Fruit fly (Drosophila melanogaster) whole organism, embryonic: Measurements from ENCODE around the gene Usf.

Source experiments
- ATbp ChIP-seq: fragments of 200-800 bp; sonication (Bioruptor generic); optimal IDR thresholded peaks from 2 replicates; lab custom pipeline; 2017; ENCODE audit warnings: missing biosample characterization, mild to moderate bottlenecking, missing genetic modification characterization, missing genetic modification reagents
- Aef1 ChIP-seq: fragments of 200-800 bp; sonication (Bioruptor generic); IDR thresholded peaks from 3 replicates; pipeline ENCODE4 v1.3.6; 2022; ENCODE audit warnings: missing biosample characterization, missing genetic modification characterization
- Awh ChIP-seq: fragments of 200-800 bp; sonication (Bioruptor generic); IDR thresholded peaks from 2 replicates; pipeline ENCODE4, ENCODE4 v1.3.6; 2022; ENCODE audit warnings: missing biosample characterization, missing genetic modification characterization
- CG11456 ChIP-seq: fragments of 200-800 bp; sonication (Bioruptor generic); IDR thresholded peaks from 3 replicates; pipeline ENCODE4 v1.3.6; 2022; ENCODE audit warnings: missing biosample characterization, missing genetic modification characterization
- CG11695 ChIP-seq: fragments of 200-800 bp; sonication (Bioruptor generic); IDR thresholded peaks from 3 replicates; pipeline ENCODE4 v1.3.6; 2022; ENCODE audit warnings: missing biosample characterization, missing genetic modification characterization
- CG13296 ChIP-seq: fragments of 200-800 bp; sonication (Bioruptor generic); optimal IDR thresholded peaks from 3 replicates; lab custom pipeline; 2018; ENCODE audit warnings: missing biosample characterization, mild to moderate bottlenecking, missing genetic modification characterization
- CG13775 ChIP-seq: fragments of 200-800 bp; sonication (Bioruptor generic); optimal IDR thresholded peaks from 3 replicates; lab custom pipeline; 2017; ENCODE audit warnings: missing biosample characterization, mild to moderate bottlenecking, missing genetic modification characterization
- CG15269 ChIP-seq: fragments of 200-800 bp; sonication (Bioruptor generic); optimal IDR thresholded peaks from 2 replicates; lab custom pipeline; 2018; ENCODE audit warnings: missing biosample characterization, mild to moderate bottlenecking, missing genetic modification characterization, moderate library complexity
- CG1603 ChIP-seq: fragments of 200-800 bp; sonication (Bioruptor generic); optimal IDR thresholded peaks from 2 replicates; lab custom pipeline; 2019; ENCODE audit warnings: missing biosample characterization, mild to moderate bottlenecking, missing genetic modification characterization, moderate library complexity
- CG16815 ChIP-seq: fragments of 200-800 bp; sonication (Bioruptor generic); optimal IDR thresholded peaks from 3 replicates; lab custom pipeline; 2017; ENCODE audit warnings: missing biosample characterization, mild to moderate bottlenecking, missing genetic modification characterization
- CG16863 ChIP-seq: fragments of 200-800 bp; sonication (Bioruptor generic); optimal IDR thresholded peaks from 3 replicates; lab custom pipeline; 2016; ENCODE audit warnings: missing biosample characterization, missing genetic modification characterization
- CG17328 ChIP-seq: fragments of 200-800 bp; sonication (Bioruptor generic); IDR thresholded peaks from 2 replicates; pipeline ENCODE4 v1.3.6; 2022; ENCODE audit warnings: missing biosample characterization, missing genetic modification characterization
- CG17359 ChIP-seq: fragments of 200-800 bp; sonication (Bioruptor generic); optimal IDR thresholded peaks from 3 replicates; lab custom pipeline; 2018; ENCODE audit warnings: missing biosample characterization, mild to moderate bottlenecking, missing genetic modification characterization, moderate library complexity
- CG4730 ChIP-seq: fragments of 200-800 bp; sonication (Bioruptor generic); IDR thresholded peaks from 2 replicates; pipeline ENCODE4 v1.3.6; 2022; ENCODE audit warnings: missing biosample characterization, missing genetic modification characterization
- CG6689 ChIP-seq: fragments of 200-800 bp; sonication (Bioruptor generic); IDR thresholded peaks from 2 replicates; pipeline ENCODE4 v1.3.6; 2022; ENCODE audit warnings: missing biosample characterization, missing genetic modification characterization
- CG8281 ChIP-seq: fragments of 200-800 bp; sonication (Bioruptor generic); optimal IDR thresholded peaks from 2 replicates; lab custom pipeline; 2018; ENCODE audit warnings: missing biosample characterization, mild to moderate bottlenecking, missing genetic modification characterization, moderate library complexity
- CG8290 ChIP-seq, 3 experiments: fragments of 200-800 bp; sonication (Bioruptor generic); optimal IDR thresholded peaks; 2 replicates each; lab custom pipeline; 2016 to 2019; ENCODE audit warnings: missing biosample characterization in 3 of 3, missing genetic modification characterization in 3 of 3, mild to moderate bottlenecking in 2 of 3, moderate library complexity in 1 of 3
- CG9437 ChIP-seq: fragments of 200-800 bp; sonication (Bioruptor generic); optimal IDR thresholded peaks from 2 replicates; lab custom pipeline; 2018; ENCODE audit warnings: missing biosample characterization, mild to moderate bottlenecking, missing genetic modification characterization
- Camta ChIP-seq: fragments of 200-800 bp; sonication (Bioruptor generic); optimal IDR thresholded peaks from 2 replicates; lab custom pipeline; 2016; ENCODE audit warnings: missing biosample characterization, missing genetic modification characterization
- Chrac-16 ChIP-seq: fragments of 200-800 bp; sonication (Bioruptor generic); optimal IDR thresholded peaks from 3 replicates; lab custom pipeline; 2016; ENCODE audit warnings: missing biosample characterization, missing genetic modification characterization
- D19A ChIP-seq: fragments of 200-800 bp; optimal IDR thresholded peaks from 3 replicates; lab custom pipeline; 2019; ENCODE audit warnings: missing biosample characterization, mild to moderate bottlenecking, missing genetic modification characterization, moderate library complexity
- Drgx ChIP-seq: fragments of 200-800 bp; sonication (Bioruptor generic); IDR thresholded peaks from 2 replicates; pipeline ENCODE4 v1.3.6; 2022; ENCODE audit warnings: missing biosample characterization, missing genetic modification characterization
- Med ChIP-seq: fragments of 200-800 bp; sonication (Bioruptor generic); peaks from one replicate; lab custom pipeline; 2016; ENCODE audit warnings: missing biosample characterization, missing genetic modification characterization, mild to moderate bottlenecking, inconsistent platforms, moderate library complexity
- Nf-YB ChIP-seq: fragments of 200-800 bp; sonication (Bioruptor generic); optimal IDR thresholded peaks from 3 replicates; lab custom pipeline; 2019; ENCODE audit warnings: missing biosample characterization, mild to moderate bottlenecking, missing genetic modification characterization, moderate library complexity
- Oli ChIP-seq: fragments of 200-800 bp; sonication (Bioruptor generic); optimal IDR thresholded peaks from 2 replicates; lab custom pipeline; 2018; ENCODE audit warnings: missing biosample characterization, mild to moderate bottlenecking, missing genetic modification characterization, moderate library complexity
- Optix ChIP-seq: fragments of 200-800 bp; sonication (Bioruptor generic); IDR thresholded peaks from 3 replicates; pipeline ENCODE4 v1.3.6; 2022; ENCODE audit warnings: missing biosample characterization, missing genetic modification characterization
- Side ChIP-seq: fragments of 200-800 bp; sonication (Bioruptor generic); optimal IDR thresholded peaks from 2 replicates; lab custom pipeline; 2016; ENCODE audit warnings: missing biosample characterization, missing genetic modification characterization
- Sox100B ChIP-seq: fragments of 200-800 bp; sonication (Bioruptor generic); optimal IDR thresholded peaks from 3 replicates; lab custom pipeline; 2018; ENCODE audit warnings: missing biosample characterization, mild to moderate bottlenecking, missing genetic modification characterization
- Trl ChIP-seq, 3 experiments: fragments of >200 bp in 2 of 3; fragments of 200-800 bp in 1 of 3; sonication (Bioruptor generic) in 1 of 3; optimal IDR thresholded peaks; 2 replicates in 1 of 3; 3 replicates in 2 of 3; lab custom pipeline; 2016 to 2017; ENCODE audit warnings: missing biosample characterization in 1 of 3, missing genetic modification characterization in 1 of 3
- cg ChIP-seq: fragments of 200-800 bp; sonication (Bioruptor generic); optimal IDR thresholded peaks from 3 replicates; lab custom pipeline; 2019; ENCODE audit warnings: missing biosample characterization, mild to moderate bottlenecking, missing genetic modification characterization, moderate library complexity
- dan ChIP-seq: fragments of 200-800 bp; sonication (Bioruptor generic); IDR thresholded peaks from 2 replicates; pipeline ENCODE4 v1.3.6; 2022; ENCODE audit warnings: missing biosample characterization, missing genetic modification characterization
- dmrt11E ChIP-seq: fragments of 200-800 bp; sonication (Bioruptor generic); optimal IDR thresholded peaks from 3 replicates; lab custom pipeline; 2018; ENCODE audit warnings: missing biosample characterization, mild to moderate bottlenecking, missing genetic modification characterization, moderate library complexity
- eyg ChIP-seq: fragments of 200-800 bp; sonication (Bioruptor generic); optimal IDR thresholded peaks from 3 replicates; lab custom pipeline; 2016; ENCODE audit warnings: missing biosample characterization, missing genetic modification characterization
- ftz-f1 ChIP-seq: fragments of 200-800 bp; sonication (Bioruptor generic); optimal IDR thresholded peaks from 2 replicates; lab custom pipeline; 2016; ENCODE audit warnings: missing biosample characterization, missing genetic modification characterization
- jumu ChIP-seq: fragments of 200-800 bp; sonication (Bioruptor generic); optimal IDR thresholded peaks from 3 replicates; lab custom pipeline; 2016; ENCODE audit warnings: missing biosample characterization, missing genetic modification characterization
- lmd ChIP-seq: fragments of 200-800 bp; sonication (Bioruptor generic); IDR thresholded peaks from 2 replicates; pipeline ENCODE4 v1.3.6; 2022; ENCODE audit warnings: missing biosample characterization, missing genetic modification characterization
- luna ChIP-seq: fragments of 200-800 bp; sonication (Bioruptor generic); optimal IDR thresholded peaks from 2 replicates; lab custom pipeline; 2016; ENCODE audit warnings: missing biosample characterization, missing genetic modification characterization
- nerfin-2 ChIP-seq: fragments of 200-800 bp; sonication (Bioruptor generic); IDR thresholded peaks from 2 replicates; pipeline ENCODE4 v1.3.6; 2022; ENCODE audit warnings: missing biosample characterization, missing genetic modification characterization; ENCODE audit not compliant: partially characterized antibody
- onecut ChIP-seq: fragments of 200-800 bp; sonication (Bioruptor generic); IDR thresholded peaks from 2 replicates; pipeline ENCODE4 v1.3.6; 2022; ENCODE audit warnings: missing biosample characterization, missing genetic modification characterization
- row ChIP-seq: fragments of 200-800 bp; sonication (Bioruptor generic); IDR thresholded peaks from 3 replicates; pipeline ENCODE4 v1.3.6; 2022; ENCODE audit warnings: missing biosample characterization, missing genetic modification characterization
- sqz ChIP-seq: fragments of 200-800 bp; sonication (Bioruptor generic); optimal IDR thresholded peaks from 3 replicates; lab custom pipeline; 2018; ENCODE audit warnings: missing biosample characterization, mild to moderate bottlenecking, missing genetic modification characterization
- tgo ChIP-seq: fragments of 200-800 bp; sonication (Bioruptor generic); IDR thresholded peaks from 3 replicates; pipeline ENCODE4 v1.3.6; 2022; ENCODE audit warnings: missing biosample characterization, missing genetic modification characterization
- tin ChIP-seq: fragments of 200-800 bp; sonication (Bioruptor generic); optimal IDR thresholded peaks from 3 replicates; lab custom pipeline; 2016; ENCODE audit warnings: missing biosample characterization, missing genetic modification characterization
- unpg ChIP-seq: fragments of 200-800 bp; sonication (Bioruptor generic); optimal IDR thresholded peaks from 3 replicates; lab custom pipeline; 2018; ENCODE audit warnings: missing biosample characterization, mild to moderate bottlenecking, missing genetic modification characterization, moderate library complexity
- vnd ChIP-seq: fragments of 200-800 bp; sonication (Bioruptor generic); IDR thresholded peaks from 3 replicates; pipeline ENCODE4 v1.3.6; 2022; ENCODE audit warnings: missing biosample characterization, missing genetic modification characterization; ENCODE audit not compliant: partially characterized antibody
- vvl ChIP-seq: fragments of 200-800 bp; sonication (Bioruptor generic); IDR thresholded peaks from 2 replicates; pipeline ENCODE4 v1.3.6; 2022; ENCODE audit warnings: missing biosample characterization, missing genetic modification characterization
- zf30C ChIP-seq: fragments of 200-800 bp; sonication (Bioruptor generic); optimal IDR thresholded peaks from 3 replicates; lab custom pipeline; 2018; ENCODE audit warnings: missing biosample characterization, mild to moderate bottlenecking, missing genetic modification characterization

Gene Usf

dm6 chrX:4503542-4503941 lies 45.1 kb downstream of the Usf start (continued):
- no peak for TF ChIP-seq CG8281 (tag; lab: Kevin White, UChicago)
- peak; percentile 1 for TF ChIP-seq Oli (tag; lab: Kevin White, UChicago)
- TF ChIP-seq CG4730 (GFP tag; lab: Robert Waterston, UW) = no peak
- 0 out of 3 replicates have a peak, but pooled peaks have one; percentile 25 for TF ChIP-seq CG11456 (GFP tag; lab: Robert Waterston, UW)
- TF ChIP-seq Drgx = no peak
- TF ChIP-seq row (GFP tag; lab: Robert Waterston, UW) = 0 out of 3 replicates have a peak, but pooled peaks have one; percentile 34
- peak; percentile 63 for TF ChIP-seq Med
- no peak for TF ChIP-seq cg (GFP tag; lab: Kevin White, UChicago)
- no peak for TF ChIP-seq CG8290 (GFP tag; optimal IDR thresholded peaks at IDR 0.05; lab: Kevin White, UChicago)
- peak in 1 of 2 experiments; percentile 21 for TF ChIP-seq CG8290 (tag; optimal IDR thresholded peaks at IDR 0.05; lab: Kevin White, UChicago)

- no peak for TF ChIP-seq CG8290 (GFP tag; optimal IDR thresholded peaks at IDR 0.05; lab: Kevin White, UChicago)
- peak in 1 of 2 experiments; percentile 17 for TF ChIP-seq CG8290 (tag; optimal IDR thresholded peaks at IDR 0.05; lab: Kevin White, UChicago)
- 0 out of 2 replicates have a peak, but pooled peaks have one; percentile 27 for TF ChIP-seq lmd (GFP tag; lab: Robert Waterston, UW)
- peak; percentile 59; the same call in 1 of the 2 replicates for TF ChIP-seq Awh (GFP tag; lab: Robert Waterston, UW)
- TF ChIP-seq dmrt11E (tag; lab: Kevin White, UChicago) = peak; percentile 51
- TF ChIP-seq CG9437 (GFP tag; lab: Kevin White, UChicago) = no peak
- peak; percentile 41; the same call in 1 of the 2 replicates for TF ChIP-seq onecut (GFP tag; lab: Robert Waterston, UW)
- TF ChIP-seq luna (GFP tag; lab: Kevin White, UChicago) = no peak
- 0 out of 3 replicates have a peak, but pooled peaks have one; percentile 17 for TF ChIP-seq Aef1 (GFP tag; lab: Robert Waterston, UW)
- peak; percentile 8 for TF ChIP-seq CG15269
- TF ChIP-seq vvl (GFP tag; lab: Robert Waterston, UW) = peak; percentile 51; the same call in 1 of the 2 replicates
- peak; percentile 41 for TF ChIP-seq Oli (tag; lab: Kevin White, UChicago)
- peak; percentile 31 for TF ChIP-seq CG16863 (GFP tag; lab: Kevin White, UChicago)
- TF ChIP-seq dan (GFP tag; lab: Robert Waterston, UW) = no peak
- no peak for TF ChIP-seq Camta (GFP tag; lab: Kevin White, UChicago)
- TF ChIP-seq CG13775 (GFP tag; lab: Kevin White, UChicago) = peak; percentile 13
- TF ChIP-seq zf30C = no peak
- peak; percentile 6 for TF ChIP-seq Sox100B (GFP tag; lab: Kevin White, UChicago)
- 0 out of 3 replicates have a peak, but pooled peaks have one; percentile 29 for TF ChIP-seq tgo
- no peak for TF ChIP-seq ftz-f1 (GFP tag; lab: Kevin White, UChicago)
- TF ChIP-seq eyg (GFP tag; lab: Kevin White, UChicago) = no peak
- TF ChIP-seq Side = peak; percentile 30
- TF ChIP-seq CG17359 = peak; percentile 42
- TF ChIP-seq CG16815 (GFP tag; lab: Kevin White, UChicago) = peak; percentile 7
- TF ChIP-seq CG11695 (GFP tag; lab: Robert Waterston, UW) = no peak
- peak; percentile 44 for TF ChIP-seq unpg (GFP tag; lab: Kevin White, UChicago)
- TF ChIP-seq D19A (tag; lab: Kevin White, UChicago) = peak; percentile 15
- TF ChIP-seq Optix (GFP tag; lab: Robert Waterston, UW) = peak; percentile 49; the same call in 1 of the 3 replicates
- TF ChIP-seq jumu (GFP tag; lab: Kevin White, UChicago) = peak; percentile 29
- TF ChIP-seq sqz = peak; percentile 1
- no peak for TF ChIP-seq Drgx
- no peak for TF ChIP-seq vnd (GFP tag; lab: Robert Waterston, UW)
- no peak for TF ChIP-seq Nf-YB (GFP tag; lab: Kevin White, UChicago)
- TF ChIP-seq CG1603 (tag; lab: Kevin White, UChicago) = peak; percentile 70
- no peak for TF ChIP-seq CG13296 (GFP tag; lab: Kevin White, UChicago)
- peak; percentile 32 for TF ChIP-seq Chrac-16
- peak; percentile 48 for TF ChIP-seq tin (GFP tag; lab: Kevin White, UChicago)
- TF ChIP-seq CG17328 (GFP tag; lab: Robert Waterston, UW) = 0 out of 2 replicates have a peak, but pooled peaks have one; percentile 49
- TF ChIP-seq ATbp (GFP tag; lab: Kevin White, UChicago) = peak; percentile 36
- peak; percentile 55 for TF ChIP-seq CG6689 (GFP tag; lab: Robert Waterston, UW)
- no peak for TF ChIP-seq Trl (optimal IDR thresholded peaks at IDR 0.05; lab: Kevin White, UChicago)
- peak; percentile 35 for TF ChIP-seq Trl (GFP tag; optimal IDR thresholded peaks at IDR 0.05; lab: Kevin White, UChicago)
- no peak for TF ChIP-seq nerfin-2
Measured at dm6 chrX:4498234-4498633, 50.4 kb downstream of the Usf start.
